Fruit fly (Drosophila melanogaster) whole organism: ENCODE data around the gene Cp38.

Experiments used
- CG8478 ChIP-seq: fragments of >200 bp; optimal IDR thresholded peaks from 2 replicates; lab custom pipeline; 2018; ENCODE audit warnings: inconsistent platforms
- EcR ChIP-seq, 2 experiments: fragments of >200 bp; optimal IDR thresholded peaks; 2 replicates each; lab custom pipeline; 2017; ENCODE audit warnings: missing biosample characterization in 2 of 2, missing genetic modification characterization in 2 of 2, missing genetic modification reagents in 2 of 2

DNA sequence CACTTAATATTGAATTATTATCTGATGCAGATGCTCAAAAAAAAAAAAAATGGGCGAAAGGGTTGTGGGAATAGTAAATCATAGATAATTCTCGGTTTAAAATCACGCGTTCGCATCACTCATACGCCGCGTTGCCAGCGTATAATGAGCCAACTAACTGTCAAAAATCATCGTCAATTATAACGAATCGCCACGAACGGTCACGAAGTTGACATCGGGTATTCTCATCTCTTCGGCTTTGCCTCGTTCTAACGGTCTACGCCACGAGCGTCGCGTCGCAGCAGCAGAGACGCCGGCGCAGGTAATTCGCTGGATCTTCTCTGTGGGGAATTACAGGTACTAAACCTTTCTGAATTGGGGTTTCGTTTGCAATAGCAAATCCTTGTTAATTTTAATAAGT is 19.7 kb downstream of the Cp38 start:
- no peak for TF ChIP-seq EcR (GFP tag; optimal IDR thresholded peaks at IDR 0.05; lab: Kevin White, UChicago)
- TF ChIP-seq CG8478 (lab: Kevin White, UChicago): no peak
